Worm (Caenorhabditis elegans) whole organism, L1 larva: ENCODE measurements around the gene H28G03.2.

Source experiments
- Y116A8C.19 ChIP-seq: sonication (generic microtip); optimal IDR thresholded peaks from 2 replicates; lab custom pipeline; 2016; ENCODE audit warnings: missing compliant biosample characterization, missing genetic modification characterization, borderline replicate concordance
- aha-1 ChIP-seq: fragments of 150-350 bp; optimal IDR thresholded peaks from 2 replicates; lab custom pipeline; 2014; ENCODE audit warnings: missing biosample characterization, missing genetic modification characterization
- ama-1 ChIP-seq: fragments of 150-350 bp; optimal IDR thresholded peaks from 2 replicates; lab custom pipeline; 2014
- blmp-1 ChIP-seq: fragments of 150-350 bp; optimal IDR thresholded peaks from 2 replicates; lab custom pipeline; 2014; ENCODE audit warnings: missing biosample characterization, missing genetic modification characterization
- efl-1 ChIP-seq, 4 experiments: fragments of 150-350 bp; optimal IDR thresholded peaks in 3 of 4; peaks in 1 of 4; 1 replicate in 1 of 4; 2 replicates in 3 of 4; lab custom pipeline; 2014; ENCODE audit warnings: missing biosample characterization in 2 of 4, missing genetic modification characterization in 2 of 4, missing genetic modification reagents in 2 of 4
- fkh-10 ChIP-seq: sonication (generic microtip); optimal IDR thresholded peaks from 2 replicates; lab custom pipeline; 2017; ENCODE audit warnings: missing biosample characterization, missing genetic modification reagents, missing genetic modification characterization
- lin-13 ChIP-seq: fragments of 150-350 bp; optimal IDR thresholded peaks from 2 replicates; lab custom pipeline; 2014; ENCODE audit warnings: missing biosample characterization, missing genetic modification reagents, missing genetic modification characterization
- lin-35 ChIP-seq, 2 experiments: fragments of 150-350 bp; optimal IDR thresholded peaks; 2 replicates each; lab custom pipeline; 2014; ENCODE audit warnings: missing biosample characterization in 2 of 2, missing genetic modification characterization in 2 of 2, missing genetic modification reagents in 2 of 2
- lin-39 ChIP-seq: fragments of 150-350 bp; optimal IDR thresholded peaks from 2 replicates; lab custom pipeline; 2014; ENCODE audit warnings: missing biosample characterization, missing genetic modification reagents, missing genetic modification characterization
- nhr-11 ChIP-seq: fragments of 150-350 bp; optimal IDR thresholded peaks from 2 replicates; lab custom pipeline; 2014; ENCODE audit warnings: missing biosample characterization, missing genetic modification characterization
- pqm-1 ChIP-seq: sonication (generic microtip); optimal IDR thresholded peaks from 3 replicates; lab custom pipeline; 2017; ENCODE audit warnings: missing biosample characterization, missing genetic modification characterization
- skn-1 ChIP-seq: fragments of 150-350 bp; optimal IDR thresholded peaks from 2 replicates; lab custom pipeline; 2014; ENCODE audit warnings: missing biosample characterization, missing genetic modification characterization
- snpc-4 ChIP-seq: fragments of 150-350 bp; optimal IDR thresholded peaks from 2 replicates; lab custom pipeline; 2014; ENCODE audit warnings: missing biosample characterization, missing genetic modification characterization
- ztf-11 ChIP-seq, 2 experiments: sonication (generic microtip); optimal IDR thresholded peaks; 2 replicates each; lab custom pipeline; 2016 to 2017; ENCODE audit warnings: missing genetic modification characterization in 2 of 2, missing biosample characterization in 1 of 2, missing compliant biosample characterization in 1 of 2

DNA sequence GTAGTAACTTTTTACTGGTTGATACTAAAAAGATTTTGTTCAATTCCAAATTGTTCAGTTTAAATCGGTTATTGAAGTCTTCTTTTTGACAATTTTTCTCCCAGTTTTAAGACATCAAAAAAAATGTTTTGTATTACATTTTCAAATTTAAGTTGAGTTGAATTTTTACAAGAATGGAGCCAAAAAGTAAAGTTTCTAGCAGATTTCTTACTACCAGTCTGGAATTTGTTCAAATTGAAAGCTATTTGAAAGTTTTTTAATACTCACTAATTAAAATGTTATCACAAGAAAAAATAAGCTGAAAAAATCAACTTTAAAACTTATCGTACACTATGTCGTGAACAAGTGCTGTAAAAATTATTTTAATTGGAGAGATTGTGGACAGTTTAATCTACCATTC lies 15.5 kb upstream of the H28G03.2 start:
- TF ChIP-seq pqm-1 (tag; lab: Kevin White, UChicago) (no peak), aha-1 (tag; lab: Kevin White, UChicago) (no peak), lin-13 (GFP tag; lab: Kevin White, UChicago) (no peak), snpc-4 (tag; lab: Kevin White, UChicago) (no peak), Y116A8C.19 (no peak), fkh-10 (GFP tag; lab: Kevin White, UChicago) (no peak), blmp-1 (tag; lab: Kevin White, UChicago) (no peak), lin-35 (GFP tag; optimal IDR thresholded peaks at IDR 0.05; lab: Kevin White, UChicago) (no peak), nhr-11 (no peak), efl-1 (optimal IDR thresholded peaks at IDR 0.05; lab: Kevin White, UChicago) (no peak), efl-1 (GFP tag; optimal IDR thresholded peaks at IDR 0.05 in 1 of 2; lab: Kevin White, UChicago) (no peak), skn-1 (tag; lab: Kevin White, UChicago) (no peak), ztf-11 (tag; optimal IDR thresholded peaks at IDR 0.05; lab: Kevin White, UChicago) (no peak), lin-39 (tag; lab: Kevin White, UChicago) (no peak), ama-1 (no peak)
